Fruit fly (Drosophila melanogaster): Measurements from ENCODE around the gene qin.

The qin gene

DNA sequence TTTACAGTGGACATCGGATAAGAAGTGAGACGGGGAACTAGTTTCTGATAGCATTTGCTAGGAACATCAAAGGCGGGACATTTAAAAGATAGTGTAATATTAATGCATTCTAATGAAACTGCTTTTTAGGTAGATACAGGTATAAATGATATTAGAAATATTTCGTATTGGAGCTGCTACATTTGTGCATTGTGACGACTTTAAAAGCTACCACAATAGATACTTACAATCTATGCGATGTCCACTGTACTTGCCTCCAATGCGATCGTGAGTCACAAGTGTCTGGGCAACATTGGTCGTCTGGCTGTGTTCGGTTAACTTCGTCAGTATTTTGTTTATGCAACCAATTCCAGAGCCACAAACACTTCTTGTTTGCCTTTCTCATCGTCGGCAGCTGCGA, 79.0 kb downstream of the qin start (continued):
- TF ChIP-seq CG6683 (GFP tag; optimal IDR thresholded peaks at IDR 0.05) (no peak), CG10959 (GFP tag; IDR thresholded peaks at IDR 0.05) (no peak), CG17385 (GFP tag; optimal IDR thresholded peaks at IDR 0.05) (no peak), CG1024 (GFP tag; IDR thresholded peaks at IDR 0.05) (no peak), Eip74EF (GFP tag; optimal IDR thresholded peaks at IDR 0.05) (no peak), crol (GFP tag; IDR thresholded peaks at IDR 0.05) (no peak), tap (tag; optimal IDR thresholded peaks at IDR 0.05) (peak; percentile 12), Meics (GFP tag; optimal IDR thresholded peaks at IDR 0.05) (peak; percentile 42), CG14965 (GFP tag; optimal IDR thresholded peaks at IDR 0.05; ENCODE audit: borderline replicate concordance) (no peak), sens (GFP tag) (peak; percentile 73), CG2875 (GFP tag; optimal IDR thresholded peaks at IDR 0.05) (no peak), maf-S (GFP tag; optimal IDR thresholded peaks at IDR 0.05) (no peak), bsh (GFP tag; optimal IDR thresholded peaks at IDR 0.05) (peak; percentile 28 to 37), HHEX (GFP tag; optimal IDR thresholded peaks at IDR 0.05) (no peak), CG11085 (GFP tag; IDR thresholded peaks at IDR 0.05) (no peak), unpg (GFP tag; optimal IDR thresholded peaks at IDR 0.05) (peak; percentile 2), CG12299 (tag; optimal IDR thresholded peaks at IDR 0.05) (no peak), lab (GFP tag; optimal IDR thresholded peaks at IDR 0.05) (no peak), psq (GFP tag; optimal IDR thresholded peaks at IDR 0.05) (no peak), CG12942 (GFP tag; optimal IDR thresholded peaks at IDR 0.05) (no peak)

DNA sequence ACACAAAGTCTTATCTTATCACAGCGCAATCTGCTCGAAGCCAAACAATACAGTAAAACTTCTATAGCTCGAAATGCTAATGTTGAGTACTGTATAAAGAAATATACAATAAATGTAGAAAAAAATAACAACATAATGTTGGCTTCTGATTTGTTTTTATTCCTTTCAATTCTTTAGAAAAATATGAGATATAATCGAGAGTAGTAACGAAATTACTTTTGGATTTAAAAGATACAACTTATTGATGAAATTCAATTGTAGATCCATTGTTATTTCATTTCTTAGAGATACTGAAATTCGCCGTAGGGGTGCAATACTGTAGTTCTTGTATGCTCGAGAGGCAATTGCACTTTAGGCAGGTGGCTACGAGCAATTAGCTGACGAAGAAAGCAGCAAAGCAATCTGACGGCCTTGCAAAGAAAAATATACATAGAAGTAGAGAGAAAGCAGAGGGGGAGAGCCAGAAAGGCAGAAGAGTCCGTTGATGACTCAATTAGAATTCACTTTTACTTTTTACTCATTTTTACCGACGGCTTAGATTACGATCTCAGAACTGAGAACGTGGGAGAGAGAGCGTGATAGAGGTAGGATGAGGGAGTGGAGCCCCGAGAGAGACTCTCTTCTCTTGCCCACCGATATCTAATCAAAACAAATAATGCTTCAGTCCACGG, 79.7 kb downstream of the qin start:
- TF ChIP-seq PHDP (tag; optimal IDR thresholded peaks at IDR 0.05) = peak; percentile 65
- 0 out of 2 replicates have a peak, but pooled peaks have one; percentile 6 for TF ChIP-seq CG32532 (GFP tag; IDR thresholded peaks at IDR 0.05)
- TF ChIP-seq zfh1 (GFP tag; IDR thresholded peaks at IDR 0.05) = peak; percentile 40; the same call in 1 of the 3 replicates
- no peak for TF ChIP-seq CG7271 (tag; optimal IDR thresholded peaks at IDR 0.05)
- TF ChIP-seq gsb (GFP tag; IDR thresholded peaks at IDR 0.05) = no peak
- 0 out of 4 replicates have a peak, but pooled peaks have one; percentile 19 for TF ChIP-seq chinmo (GFP tag; IDR thresholded peaks at IDR 0.05; ENCODE audit: partially characterized antibody)
- no peak for TF ChIP-seq CG6254 (GFP tag; optimal IDR thresholded peaks at IDR 0.05)
- peak; percentile 76 for TF ChIP-seq phol (tag; optimal IDR thresholded peaks at IDR 0.05)
- TF ChIP-seq crp (GFP tag; optimal IDR thresholded peaks at IDR 0.05) = no peak
- peak; percentile 69 for TF ChIP-seq ind (GFP tag; optimal IDR thresholded peaks at IDR 0.05)
- TF ChIP-seq slp2 (GFP tag; optimal IDR thresholded peaks at IDR 0.05) = peak; percentile 27
- peak; percentile 54 for TF ChIP-seq fd96Cb (tag; optimal IDR thresholded peaks at IDR 0.05)
- TF ChIP-seq gfzf (GFP tag; optimal IDR thresholded peaks at IDR 0.05) = no peak
- no peak for TF ChIP-seq CG11696 (GFP tag; IDR thresholded peaks at IDR 0.05)
- TF ChIP-seq Lim3 (GFP tag; IDR thresholded peaks at IDR 0.05) = no peak
- peak; percentile 84 for TF ChIP-seq gem (tag; optimal IDR thresholded peaks at IDR 0.05)
- no peak for TF ChIP-seq abd-A (tag; optimal IDR thresholded peaks at IDR 0.05)
- TF ChIP-seq CG10431 (GFP tag; optimal IDR thresholded peaks at IDR 0.05) = no peak
- no peak for TF ChIP-seq Lhr (GFP tag; optimal IDR thresholded peaks at IDR 0.05)
- no peak for TF ChIP-seq Optix (GFP tag; IDR thresholded peaks at IDR 0.05)
- peak; percentile 85 for TF ChIP-seq Med (GFP tag)
- TF ChIP-seq CG6175 (GFP tag; IDR thresholded peaks at IDR 0.05) = no peak
- peak; percentile 67 for TF ChIP-seq CG12391 (tag; optimal IDR thresholded peaks at IDR 0.05)
- no peak for TF ChIP-seq CG16813 (GFP tag; IDR thresholded peaks at IDR 0.05; ENCODE audit: partially characterized antibody)
- peak; percentile 31; the same call in 1 of the 2 replicates for TF ChIP-seq ranshi (GFP tag; IDR thresholded peaks at IDR 0.05)
- TF ChIP-seq tin (GFP tag; optimal IDR thresholded peaks at IDR 0.05) = peak; percentile 5
- TF ChIP-seq Stat92E (GFP tag; optimal IDR thresholded peaks at IDR 0.05) = no peak
- TF ChIP-seq pzg (GFP tag; optimal IDR thresholded peaks at IDR 0.05) = no peak
- TF ChIP-seq sd (tag; optimal IDR thresholded peaks at IDR 0.05) = no peak

Data from whole organism, embryonic.